Fruit fly (Drosophila melanogaster): Measurements from ENCODE around the gene CG11069.

- no peak for TF ChIP-seq psq (optimal IDR thresholded peaks at IDR 0.05)
- no peak for TF ChIP-seq pan (optimal IDR thresholded peaks at IDR 0.05)
Measured at dm6 chr3R:24862065-24862464, 32.5 kb upstream of the CG11069 start, which contains the start of gene CG13640.
